Worm (Caenorhabditis elegans): ENCODE data around the gene fbxa-137.

ce11 chrV:2249310-2249709 lies 29.3 kb upstream of the fbxa-137 start, which contains the start of gene cyp-33C6:
- TF ChIP-seq tbx-7 (tag; optimal IDR thresholded peaks at IDR 0.05) (no peak), tbx-2 (tag; optimal IDR thresholded peaks at IDR 0.05) (no peak)

Measured in whole organism, late embryonic.